Fruit fly (Drosophila melanogaster): ENCODE data around the gene Caf1-55.

Gene Caf1-55

dm6 chr3R:15225279-15225730 is at the start of gene Caf1-55, which contains the start of gene CG31344:
Gene Caf1-55, plus strand, starts transcription at chr3R:15225576.
Gene CG31344, minus strand, starts transcription at chr3R:15225329.
- no peak for TF ChIP-seq N (GFP tag; optimal IDR thresholded peaks at IDR 0.05)
- no peak for TF ChIP-seq CG9705 (GFP tag; optimal IDR thresholded peaks at IDR 0.05)
- TF ChIP-seq Hr83 (GFP tag; optimal IDR thresholded peaks at IDR 0.05; ENCODE audit: poor library complexity, severe bottlenecking): no peak
- no peak for TF ChIP-seq CG32264 (GFP tag; optimal IDR thresholded peaks at IDR 0.05)
- TF ChIP-seq h (GFP tag; optimal IDR thresholded peaks at IDR 0.05): no peak
- no peak for TF ChIP-seq fru (GFP tag; optimal IDR thresholded peaks at IDR 0.05)
- no peak for TF ChIP-seq Abd-B (GFP tag; optimal IDR thresholded peaks at IDR 0.05)
- no peak for TF ChIP-seq brk (GFP tag; optimal IDR thresholded peaks at IDR 0.05)
- no peak for TF ChIP-seq Mio (GFP tag; optimal IDR thresholded peaks at IDR 0.05)
- TF ChIP-seq br (GFP tag; optimal IDR thresholded peaks at IDR 0.05): no peak
- TF ChIP-seq lola (GFP tag; optimal IDR thresholded peaks at IDR 0.05): no peak
- no peak for TF ChIP-seq Myc (optimal IDR thresholded peaks at IDR 0.05)
- TF ChIP-seq Dif (GFP tag; optimal IDR thresholded peaks at IDR 0.05; ENCODE audit: partially characterized antibody): no peak
- TF ChIP-seq sage (GFP tag; optimal IDR thresholded peaks at IDR 0.05): no peak
- no peak for TF ChIP-seq tai (GFP tag; optimal IDR thresholded peaks at IDR 0.05)
- TF ChIP-seq Hnf4 (GFP tag; optimal IDR thresholded peaks at IDR 0.05): no peak
- peak; percentile 10 for TF ChIP-seq ey (GFP tag; optimal IDR thresholded peaks at IDR 0.05)
- TF ChIP-seq woc (GFP tag; optimal IDR thresholded peaks at IDR 0.05): no peak
- TF ChIP-seq pan (optimal IDR thresholded peaks at IDR 0.05): no peak
- TF ChIP-seq Sp1 (GFP tag; optimal IDR thresholded peaks at IDR 0.05): no peak
- TF ChIP-seq HLH106 (tag; optimal IDR thresholded peaks at IDR 0.05): no peak
- peak; percentile 19 for TF ChIP-seq dsf (GFP tag; optimal IDR thresholded peaks at IDR 0.05; ENCODE audit: borderline replicate concordance)
- no peak for TF ChIP-seq psq (GFP tag; optimal IDR thresholded peaks at IDR 0.05)
- no peak for TF ChIP-seq Dfd (GFP tag; optimal IDR thresholded peaks at IDR 0.05)
- no peak for TF ChIP-seq Rel (GFP tag; optimal IDR thresholded peaks at IDR 0.05)
- peak; percentile 70 for TF ChIP-seq Rel (tag; optimal IDR thresholded peaks at IDR 0.05)
- no peak for TF ChIP-seq Hr78 (GFP tag; optimal IDR thresholded peaks at IDR 0.05)
- TF ChIP-seq sv (GFP tag; optimal IDR thresholded peaks at IDR 0.05): no peak
- no peak for TF ChIP-seq dl (GFP tag; optimal IDR thresholded peaks at IDR 0.05; ENCODE audit: insufficient read depth in 1 of 2, partially characterized antibody in 2 of 2)
- no peak for TF ChIP-seq GATAd (GFP tag; optimal IDR thresholded peaks at IDR 0.05)
- TF ChIP-seq Vsx2 (GFP tag; optimal IDR thresholded peaks at IDR 0.05; ENCODE audit: partially characterized antibody): no peak
- no peak for TF ChIP-seq foxo (GFP tag; optimal IDR thresholded peaks at IDR 0.05)
- TF ChIP-seq jim (GFP tag; optimal IDR thresholded peaks at IDR 0.05): no peak
- TF ChIP-seq Jra (GFP tag; optimal IDR thresholded peaks at IDR 0.05): peak; percentile 50
- TF ChIP-seq rgr (GFP tag; optimal IDR thresholded peaks at IDR 0.05): no peak
- TF ChIP-seq usp (GFP tag; optimal IDR thresholded peaks at IDR 0.05): no peak

DNA sequence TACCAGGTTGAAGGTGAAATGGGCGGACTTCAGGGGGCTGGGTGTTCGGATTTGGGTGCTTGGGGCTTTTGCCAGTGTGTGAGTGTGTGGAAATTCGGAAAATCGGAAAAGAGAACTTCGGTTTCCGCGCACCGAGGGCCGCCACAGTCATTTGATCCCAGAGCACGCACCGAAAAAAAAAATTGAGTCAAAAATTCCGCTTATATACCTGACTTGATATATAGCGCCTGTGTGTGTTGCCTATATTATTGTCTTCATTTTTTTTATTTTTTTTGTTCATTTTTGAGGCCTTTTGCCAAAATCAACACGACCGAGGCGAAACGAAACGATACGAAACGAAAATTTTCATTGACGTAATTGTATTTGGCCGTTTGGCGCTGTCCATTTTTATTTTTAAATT is 48.1 kb upstream of the Caf1-55 start:
- no peak for TF ChIP-seq br (GFP tag; optimal IDR thresholded peaks at IDR 0.05)

- TF ChIP-seq sage (GFP tag; optimal IDR thresholded peaks at IDR 0.05): no peak
Measured at dm6 chr3R:15181467-15181866, 43.9 kb upstream of the Caf1-55 start, which contains the start of gene Mf. Gene Mf, minus strand, starts transcription at chr3R:15181510.

dm6 chr3R:15196134-15197034 is 29.0 kb upstream of the Caf1-55 start, which contains the start of the genes Kpc1 and CG42542:
Gene Kpc1, minus strand, starts transcription at chr3R:15196210.
Gene CG42542, plus strand, starts transcription at chr3R:15196598.
- no peak for TF ChIP-seq Hr78 (GFP tag; optimal IDR thresholded peaks at IDR 0.05)
- peak in 1 of 2 experiments; percentile 6 for TF ChIP-seq dl (GFP tag; optimal IDR thresholded peaks at IDR 0.05; ENCODE audit: insufficient read depth in 1 of 2, partially characterized antibody in 2 of 2)
- peak; percentile 83 for TF ChIP-seq rgr (GFP tag; optimal IDR thresholded peaks at IDR 0.05)
- peak; percentile 52 for TF ChIP-seq dmrt93B (GFP tag; optimal IDR thresholded peaks at IDR 0.05)
- peak; percentile 94 for TF ChIP-seq Jra (GFP tag; optimal IDR thresholded peaks at IDR 0.05)
- peak; percentile 72 for TF ChIP-seq OdsH (GFP tag; optimal IDR thresholded peaks at IDR 0.05)
- peak; percentile 64 for TF ChIP-seq Sp1 (GFP tag; optimal IDR thresholded peaks at IDR 0.05)
- TF ChIP-seq pan (optimal IDR thresholded peaks at IDR 0.05): no peak
- TF ChIP-seq fru (GFP tag; optimal IDR thresholded peaks at IDR 0.05): peak; percentile 77
- TF ChIP-seq foxo (GFP tag; optimal IDR thresholded peaks at IDR 0.05): peak; percentile 34 to 83
- TF ChIP-seq HLH106 (tag; optimal IDR thresholded peaks at IDR 0.05): peak; percentile 60
- TF ChIP-seq CG32264 (GFP tag; optimal IDR thresholded peaks at IDR 0.05): peak; percentile 70
- TF ChIP-seq jim (GFP tag; optimal IDR thresholded peaks at IDR 0.05): peak; percentile 52
- peak; percentile 72 for TF ChIP-seq dsf (GFP tag; optimal IDR thresholded peaks at IDR 0.05; ENCODE audit: borderline replicate concordance)
- TF ChIP-seq Hr83 (GFP tag; optimal IDR thresholded peaks at IDR 0.05; ENCODE audit: poor library complexity, severe bottlenecking): peak; percentile 93
- peak; percentile 64 for TF ChIP-seq CrebA (GFP tag; optimal IDR thresholded peaks at IDR 0.05; ENCODE audit: borderline replicate concordance)
- TF ChIP-seq N (GFP tag; optimal IDR thresholded peaks at IDR 0.05): no peak
- TF ChIP-seq usp (GFP tag; optimal IDR thresholded peaks at IDR 0.05): no peak
- peak; percentile 83 for TF ChIP-seq h (GFP tag; optimal IDR thresholded peaks at IDR 0.05)
- TF ChIP-seq Abd-B (GFP tag; optimal IDR thresholded peaks at IDR 0.05): no peak
- no peak for TF ChIP-seq Dfd (GFP tag; optimal IDR thresholded peaks at IDR 0.05)
- peak; percentile 74 for TF ChIP-seq br (GFP tag; optimal IDR thresholded peaks at IDR 0.05)
- peak; percentile 92 for TF ChIP-seq Vsx2 (GFP tag; optimal IDR thresholded peaks at IDR 0.05; ENCODE audit: partially characterized antibody)
- TF ChIP-seq brk (GFP tag; optimal IDR thresholded peaks at IDR 0.05): no peak
- TF ChIP-seq Hnf4 (GFP tag; optimal IDR thresholded peaks at IDR 0.05): peak; percentile 92
- TF ChIP-seq psq (GFP tag; optimal IDR thresholded peaks at IDR 0.05): peak; percentile 69
- peak; percentile 56 for TF ChIP-seq sage (GFP tag; optimal IDR thresholded peaks at IDR 0.05)
- no peak for TF ChIP-seq Rel (GFP tag; optimal IDR thresholded peaks at IDR 0.05)
- peak; percentile 60 for TF ChIP-seq Rel (tag; optimal IDR thresholded peaks at IDR 0.05)
